Fruit fly (Drosophila melanogaster): Measurements from ENCODE around the gene Kul.

The Kul gene

dm6 chr3R:29772795-29773331 is 47.2 kb downstream of the Kul start (continued):
- TF ChIP-seq CG5953 (GFP tag; IDR thresholded peaks at IDR 0.05) = no peak
- TF ChIP-seq fd102C (GFP tag; optimal IDR thresholded peaks at IDR 0.05) = no peak
- TF ChIP-seq zfh1 (GFP tag; IDR thresholded peaks at IDR 0.05) = no peak
- TF ChIP-seq zf30C (GFP tag; optimal IDR thresholded peaks at IDR 0.05) = no peak
- no peak for TF ChIP-seq CG17612 (GFP tag; IDR thresholded peaks at IDR 0.05)
- peak; percentile 89 for TF ChIP-seq Adf1 (GFP tag; IDR thresholded peaks at IDR 0.05)
- peak; percentile 69 for TF ChIP-seq Atf6 (GFP tag; IDR thresholded peaks at IDR 0.05)
- TF ChIP-seq Taf1 (GFP tag; IDR thresholded peaks at IDR 0.05) = peak; percentile 22; the same call in 1 of the 2 replicates
- TF ChIP-seq GATAe (GFP tag; conservative IDR thresholded peaks at IDR 0.05) = peak; percentile 38
- TF ChIP-seq CTCF (GFP tag; optimal IDR thresholded peaks at IDR 0.05) = no peak
- TF ChIP-seq ara (GFP tag; IDR thresholded peaks at IDR 0.05) = 0 out of 2 replicates have a peak, but pooled peaks have one; percentile 25
- peak; percentile 99 for TF ChIP-seq crol (GFP tag; IDR thresholded peaks at IDR 0.05)
- TF ChIP-seq TFAM (GFP tag; optimal IDR thresholded peaks at IDR 0.05) = no peak
- peak; percentile 15 for TF ChIP-seq CG12219 (GFP tag; optimal IDR thresholded peaks at IDR 0.05)
- TF ChIP-seq Hr78 (GFP tag; optimal IDR thresholded peaks at IDR 0.05) = peak in 1 of 2 experiments; percentile 45
- TF ChIP-seq CG5180 (GFP tag; optimal IDR thresholded peaks at IDR 0.05) = peak; percentile 30
- TF ChIP-seq fd96Cb (tag; optimal IDR thresholded peaks at IDR 0.05) = no peak
- TF ChIP-seq CG1832 (GFP tag; optimal IDR thresholded peaks at IDR 0.05) = peak; percentile 99
- peak; percentile 59; the same call in 1 of the 2 replicates for TF ChIP-seq CG32532 (GFP tag; IDR thresholded peaks at IDR 0.05)
- TF ChIP-seq Ptx1 (GFP tag; IDR thresholded peaks at IDR 0.05) = peak; percentile 16; the same call in 1 of the 2 replicates
- TF ChIP-seq CG15696 (tag; optimal IDR thresholded peaks at IDR 0.05) = no peak
- peak; percentile 47 for TF ChIP-seq Scr (GFP tag; IDR thresholded peaks at IDR 0.05; ENCODE audit: partially characterized antibody)
- peak; percentile 14 for TF ChIP-seq odd (GFP tag; optimal IDR thresholded peaks at IDR 0.05)
- peak; percentile 72 for TF ChIP-seq Bgb (GFP tag; IDR thresholded peaks at IDR 0.05; ENCODE audit: partially characterized antibody)
- 0 out of 2 replicates have a peak, but pooled peaks have one; percentile 11 for TF ChIP-seq CG11247 (GFP tag; IDR thresholded peaks at IDR 0.05)
- peak; percentile 78 for TF ChIP-seq Nf-YC (tag; optimal IDR thresholded peaks at IDR 0.05)
- TF ChIP-seq CG2120 (GFP tag; optimal IDR thresholded peaks at IDR 0.05) = no peak
- no peak for TF ChIP-seq pho (GFP tag; optimal IDR thresholded peaks at IDR 0.05)
- no peak for TF ChIP-seq Lim3 (GFP tag; IDR thresholded peaks at IDR 0.05)
- TF ChIP-seq dimm (GFP tag; IDR thresholded peaks at IDR 0.05) = no peak
- no peak for TF ChIP-seq Hmx (GFP tag; optimal IDR thresholded peaks at IDR 0.05)
- peak; percentile 61 for TF ChIP-seq oc (tag; optimal IDR thresholded peaks at IDR 0.05)
- TF ChIP-seq CG6175 (GFP tag; IDR thresholded peaks at IDR 0.05) = peak; percentile 84; the same call in 2 of the 3 replicates
- TF ChIP-seq CG4707 (GFP tag; optimal IDR thresholded peaks at IDR 0.05) = no peak
- 0 out of 2 replicates have a peak, but pooled peaks have one; percentile 16 for TF ChIP-seq CG10959 (GFP tag; IDR thresholded peaks at IDR 0.05)
- peak; percentile 48 for TF ChIP-seq CG14441 (GFP tag; IDR thresholded peaks at IDR 0.05)
- TF ChIP-seq CG17359 (tag; optimal IDR thresholded peaks at IDR 0.05) = no peak
- TF ChIP-seq schlank (tag; optimal IDR thresholded peaks at IDR 0.05) = peak; percentile 1
- TF ChIP-seq lbe (GFP tag; optimal IDR thresholded peaks at IDR 0.05) = no peak
- TF ChIP-seq Lpt (GFP tag; optimal IDR thresholded peaks at IDR 0.05) = no peak
- TF ChIP-seq sd (tag; optimal IDR thresholded peaks at IDR 0.05) = peak; percentile 94
- no peak for TF ChIP-seq Oaz (GFP tag; IDR thresholded peaks at IDR 0.05)
- TF ChIP-seq MBD-R2 (GFP tag; IDR thresholded peaks at IDR 0.05) = no peak; the same call in 1 of the 2 replicates
- peak; percentile 65; the same call in 2 of the 3 replicates for TF ChIP-seq so (GFP tag; IDR thresholded peaks at IDR 0.05)
- peak; percentile 24 for TF ChIP-seq fd64A (GFP tag; optimal IDR thresholded peaks at IDR 0.05)
- no peak for TF ChIP-seq CG15011 (GFP tag; optimal IDR thresholded peaks at IDR 0.05)
- TF ChIP-seq CG42726 (GFP tag; IDR thresholded peaks at IDR 0.05; ENCODE audit: partially characterized antibody) = peak; percentile 57
- peak; percentile 41; the same call in 1 of the 2 replicates for TF ChIP-seq nerfin-2 (GFP tag; IDR thresholded peaks at IDR 0.05; ENCODE audit: partially characterized antibody)
- TF ChIP-seq CG7963 (GFP tag; IDR thresholded peaks at IDR 0.05; ENCODE audit: partially characterized antibody) = 0 out of 3 replicates have a peak, but pooled peaks have one; percentile 25
- peak; percentile 23 for TF ChIP-seq CG6254 (GFP tag; optimal IDR thresholded peaks at IDR 0.05)

Measured in whole organism, embryonic.